Worm (Caenorhabditis elegans): Measurements from ENCODE around the gene str-198.

str-198 gene

ce11 chrV:16022600-16022999 lies 25.0 kb upstream of the str-198 start:
- TF ChIP-seq F49E8.2 (tag; optimal IDR thresholded peaks at IDR 0.05; ENCODE audit: borderline replicate concordance) (no peak), jun-1 (tag; optimal IDR thresholded peaks at IDR 0.05) (no peak), mes-2 (tag; optimal IDR thresholded peaks at IDR 0.05; ENCODE audit: poor library complexity, severe bottlenecking) (peak; percentile 97), daf-8 (GFP tag; IDR thresholded peaks at IDR 0.05) (no peak), F10B5.3 (tag; optimal IDR thresholded peaks at IDR 0.05) (no peak), spr-1 (tag; optimal IDR thresholded peaks at IDR 0.05) (no peak), spr-3 (GFP tag; optimal IDR thresholded peaks at IDR 0.05) (no peak), nhr-25 (tag; optimal IDR thresholded peaks at IDR 0.05; ENCODE audit: borderline replicate concordance, insufficient read depth) (no peak), mxl-3 (GFP tag; optimal IDR thresholded peaks at IDR 0.05) (no peak), lin-29 (GFP tag; IDR thresholded peaks at IDR 0.05) (no peak), gei-8 (GFP tag; optimal IDR thresholded peaks at IDR 0.05) (no peak), daf-12 (tag; optimal IDR thresholded peaks at IDR 0.05) (no peak), nhr-10 (tag; optimal IDR thresholded peaks at IDR 0.05) (no peak), lin-1 (GFP tag; IDR thresholded peaks at IDR 0.05) (no peak), T20F7.1 (GFP tag; optimal IDR thresholded peaks at IDR 0.05) (no peak), aha-1 (tag) (no peak), nhr-237 (tag; optimal IDR thresholded peaks at IDR 0.05) (no peak), Y5F2A.4 (GFP tag; optimal IDR thresholded peaks at IDR 0.05) (no peak), nhr-6 (tag; optimal IDR thresholded peaks at IDR 0.05) (no peak), ceh-82 (tag; optimal IDR thresholded peaks at IDR 0.05) (no peak), rbr-2 (tag; optimal IDR thresholded peaks at IDR 0.05) (no peak), ctbp-1 (GFP tag; IDR thresholded peaks at IDR 0.05) (no peak), hif-1 (tag; optimal IDR thresholded peaks at IDR 0.05) (peak in 1 of 2 experiments; percentile 77), dpl-1 (GFP tag; optimal IDR thresholded peaks at IDR 0.05) (peak; percentile 88), mdt-29 (GFP tag; IDR thresholded peaks at IDR 0.05) (no peak), F26F4.8 (GFP tag; conservative IDR thresholded peaks at IDR 0.05) (no peak), lir-3 (tag; optimal IDR thresholded peaks at IDR 0.05) (no peak), tag-97 (GFP tag; IDR thresholded peaks at IDR 0.05) (no peak), attf-4 (tag; optimal IDR thresholded peaks at IDR 0.05) (no peak), arid-1 (GFP tag; conservative IDR thresholded peaks at IDR 0.05) (no peak), pha-4 (GFP tag; IDR thresholded peaks at IDR 0.05) (no peak), pha-4 (tag; optimal IDR thresholded peaks at IDR 0.05) (no peak), lim-7 (GFP tag; IDR thresholded peaks at IDR 0.05) (no peak), ZK546.5 (tag; optimal IDR thresholded peaks at IDR 0.05) (no peak), duxl-1 (tag; optimal IDR thresholded peaks at IDR 0.05; ENCODE audit: poor library complexity) (peak; percentile 10), Y48G9A.11 (GFP tag; IDR thresholded peaks at IDR 0.05) (no peak), nhr-11 (tag; optimal IDR thresholded peaks at IDR 0.05) (no peak), unc-130 (GFP tag; optimal IDR thresholded peaks at IDR 0.05) (peak; percentile 63), lin-15B (tag; optimal IDR thresholded peaks at IDR 0.05) (no peak), ama-1 (optimal IDR thresholded peaks at IDR 0.05) (no peak), ztf-11 (tag; optimal IDR thresholded peaks at IDR 0.05) (no peak), sdz-12 (GFP tag; optimal IDR thresholded peaks at IDR 0.05) (no peak), mxl-2 (GFP tag; conservative IDR thresholded peaks at IDR 0.05) (no peak), ceh-20 (GFP tag; IDR thresholded peaks at IDR 0.05) (no peak), ztf-7 (tag; optimal IDR thresholded peaks at IDR 0.05) (no peak), dmd-8 (GFP tag; IDR thresholded peaks at IDR 0.05) (no peak), snpc-1.2 (GFP tag; IDR thresholded peaks at IDR 0.05) (no peak), ZK337.2 (GFP tag; IDR thresholded peaks at IDR 0.05) (0 out of 2 replicates have a peak, but pooled peaks have one; percentile 18), ceh-44 (GFP tag; IDR thresholded peaks at IDR 0.05) (no peak), dmd-9 (GFP tag; IDR thresholded peaks at IDR 0.05) (no peak), F37D6.2 (tag; optimal IDR thresholded peaks at IDR 0.05) (no peak)

Data from whole organism, L4 larva.